Fruit fly (Drosophila melanogaster) Kc167 (cell line): ENCODE results near the gene Cpr92A.

ENCODE experiments used
- Myc ChIP-seq: fragments of >200 bp; optimal IDR thresholded peaks from 2 replicates; lab custom pipeline; 2017; ENCODE audit warnings: missing external identifiers
- Sin3A ChIP-seq: fragments of >200 bp; optimal IDR thresholded peaks from 2 replicates; lab custom pipeline; 2018; ENCODE audit warnings: missing external identifiers
- h ChIP-seq: fragments of >200 bp; optimal IDR thresholded peaks from 3 replicates; lab custom pipeline; 2018; ENCODE audit warnings: missing external identifiers
- psq ChIP-seq: fragments of >200 bp; optimal IDR thresholded peaks from 2 replicates; lab custom pipeline; 2017; ENCODE audit warnings: missing external identifiers

DNA sequence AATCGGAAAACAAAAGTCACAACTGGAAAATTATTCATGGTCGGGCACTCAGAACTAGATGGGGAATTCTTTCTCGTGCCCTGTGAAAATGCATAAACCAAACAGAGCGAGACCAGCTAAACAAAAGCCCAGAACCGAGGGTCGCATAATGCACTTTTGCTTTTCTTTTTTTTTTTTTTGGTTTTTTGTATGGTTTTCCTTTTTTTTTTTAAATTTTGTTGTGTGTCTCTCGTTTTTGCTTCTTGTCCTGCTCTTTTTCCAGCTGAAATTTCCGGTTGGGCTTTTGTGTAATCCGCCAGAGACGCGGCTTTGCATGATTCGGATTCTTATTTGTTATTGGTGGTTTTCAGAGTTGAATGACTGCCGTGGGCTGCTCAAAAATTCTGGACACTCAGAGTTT is 16.9 kb downstream of the Cpr92A start:
- TF ChIP-seq h (lab: Kevin White, UChicago) (no peak), psq (lab: Kevin White, UChicago) (no peak), Sin3A (lab: Kevin White, UChicago) (no peak), Myc (lab: Kevin White, UChicago) (no peak)
